Fruit fly (Drosophila melanogaster) whole organism, embryonic: ENCODE results near the gene Rpp14b.
A peak's percentile ranks its signal among the peaks of the same experiment; 100 is the strongest.

Experiments
- B-H1 ChIP-seq: fragments of 200-800 bp; sonication (Bioruptor generic); IDR thresholded peaks from 3 replicates; pipeline ENCODE4 v1.3.6; 2022; ENCODE audit warnings: missing biosample characterization, missing genetic modification characterization
- CG1024 ChIP-seq: fragments of 200-800 bp; sonication (Bioruptor generic); IDR thresholded peaks from 2 replicates; pipeline ENCODE4 v1.3.6; 2022; ENCODE audit warnings: missing biosample characterization, missing genetic modification characterization
- CG10274 ChIP-seq: fragments of 200-800 bp; sonication (Bioruptor generic); optimal IDR thresholded peaks from 3 replicates; lab custom pipeline; 2017; ENCODE audit warnings: missing biosample characterization, mild to moderate bottlenecking, missing genetic modification characterization
- CG10959 ChIP-seq: fragments of 200-800 bp; sonication (Bioruptor generic); IDR thresholded peaks from 2 replicates; pipeline ENCODE4 v1.3.6; 2022; ENCODE audit warnings: missing biosample characterization, missing genetic modification characterization
- CG10979 ChIP-seq: fragments of 200-800 bp; sonication (Bioruptor generic); optimal IDR thresholded peaks from 2 replicates; lab custom pipeline; 2018; ENCODE audit warnings: missing biosample characterization, mild to moderate bottlenecking, missing genetic modification characterization, moderate library complexity
- CG12219 ChIP-seq: fragments of 200-800 bp; sonication (Bioruptor generic); optimal IDR thresholded peaks from 3 replicates; lab custom pipeline; 2018; ENCODE audit warnings: missing biosample characterization, mild to moderate bottlenecking, missing genetic modification characterization
- CG13123 ChIP-seq: fragments of 200-800 bp; sonication (Bioruptor generic); optimal IDR thresholded peaks from 2 replicates; lab custom pipeline; 2016; ENCODE audit warnings: missing biosample characterization, missing genetic modification characterization
- CG14860 ChIP-seq: fragments of 200-800 bp; sonication (Bioruptor generic); IDR thresholded peaks from 3 replicates; pipeline ENCODE4 v1.3.6; 2022; ENCODE audit warnings: missing biosample characterization, missing genetic modification characterization; ENCODE audit not compliant: partially characterized antibody
- CG15601 ChIP-seq: fragments of 200-800 bp; sonication (Bioruptor generic); optimal IDR thresholded peaks from 3 replicates; lab custom pipeline; 2019; ENCODE audit warnings: missing biosample characterization, mild to moderate bottlenecking, missing genetic modification characterization, moderate library complexity
- CG1602 ChIP-seq: fragments of 200-800 bp; sonication (Bioruptor generic); optimal IDR thresholded peaks from 3 replicates; lab custom pipeline; 2016; ENCODE audit warnings: missing biosample characterization, missing genetic modification characterization
- CG18619 ChIP-seq: fragments of 200-800 bp; sonication (Bioruptor generic); optimal IDR thresholded peaks from 3 replicates; lab custom pipeline; 2017; ENCODE audit warnings: missing biosample characterization, mild to moderate bottlenecking, missing genetic modification characterization
- CG2199 ChIP-seq: fragments of 200-800 bp; sonication (Bioruptor generic); IDR thresholded peaks from 3 replicates; pipeline ENCODE4 v1.3.6; 2022; ENCODE audit warnings: missing biosample characterization, missing genetic modification characterization
- CG31441 ChIP-seq: fragments of 200-800 bp; sonication (Bioruptor generic); IDR thresholded peaks from 2 replicates; pipeline ENCODE4 v1.3.6; 2022; ENCODE audit warnings: missing biosample characterization, missing genetic modification characterization
- CG6854 ChIP-seq: fragments of 200-800 bp; sonication (Bioruptor generic); optimal IDR thresholded peaks from 3 replicates; lab custom pipeline; 2017; ENCODE audit warnings: missing biosample characterization, mild to moderate bottlenecking, missing genetic modification characterization
- CG8281 ChIP-seq: fragments of 200-800 bp; sonication (Bioruptor generic); optimal IDR thresholded peaks from 2 replicates; lab custom pipeline; 2018; ENCODE audit warnings: missing biosample characterization, mild to moderate bottlenecking, missing genetic modification characterization, moderate library complexity
- CG8359 ChIP-seq: fragments of 200-800 bp; sonication (Bioruptor generic); optimal IDR thresholded peaks from 2 replicates; lab custom pipeline; 2017; ENCODE audit warnings: missing biosample characterization, mild to moderate bottlenecking, missing genetic modification characterization, borderline replicate concordance
- CG9932 ChIP-seq: fragments of 200-800 bp; sonication (Bioruptor generic); IDR thresholded peaks from 2 replicates; pipeline ENCODE4 v1.3.6; 2022; ENCODE audit warnings: missing biosample characterization, missing genetic modification characterization
- Doc2 ChIP-seq: fragments of 200-800 bp; sonication (Bioruptor generic); IDR thresholded peaks from 2 replicates; pipeline ENCODE4 v1.3.6; 2022; ENCODE audit warnings: missing biosample characterization, missing genetic modification characterization
- Fer3 ChIP-seq: fragments of 200-800 bp; sonication (Bioruptor generic); optimal IDR thresholded peaks from 2 replicates; lab custom pipeline; 2018; ENCODE audit warnings: missing biosample characterization, mild to moderate bottlenecking, missing genetic modification characterization, moderate library complexity
- H15 ChIP-seq: fragments of 200-800 bp; sonication (Bioruptor generic); IDR thresholded peaks from 3 replicates; pipeline ENCODE4 v1.3.6; 2022; ENCODE audit warnings: missing biosample characterization, missing genetic modification characterization
- HLH4C ChIP-seq: fragments of 200-800 bp; sonication (Bioruptor generic); IDR thresholded peaks from 3 replicates; pipeline ENCODE4 v1.3.6; 2022; ENCODE audit warnings: missing biosample characterization, missing genetic modification characterization; ENCODE audit not compliant: partially characterized antibody
- Hand ChIP-seq: fragments of 200-800 bp; sonication (Bioruptor generic); optimal IDR thresholded peaks from 2 replicates; lab custom pipeline; 2017; ENCODE audit warnings: mild to moderate bottlenecking, missing biosample characterization, missing genetic modification reagents, missing genetic modification characterization
- HmgD ChIP-seq: fragments of 200-800 bp; sonication (Bioruptor generic); optimal IDR thresholded peaks from 3 replicates; lab custom pipeline; 2016; ENCODE audit warnings: missing biosample characterization, missing genetic modification characterization
- HmgZ ChIP-seq: fragments of 200-800 bp; sonication (Bioruptor generic); optimal IDR thresholded peaks from 2 replicates; lab custom pipeline; 2018; ENCODE audit warnings: missing biosample characterization, mild to moderate bottlenecking, missing genetic modification characterization
- Nf-YA ChIP-seq: fragments of 200-800 bp; sonication (Bioruptor generic); IDR thresholded peaks from 2 replicates; pipeline ENCODE4 v1.3.6; 2022; ENCODE audit warnings: missing biosample characterization, missing genetic modification characterization
- Ssrp ChIP-seq: fragments of 200-800 bp; sonication (Bioruptor generic); optimal IDR thresholded peaks from 2 replicates; lab custom pipeline; 2018; ENCODE audit warnings: missing biosample characterization, mild to moderate bottlenecking, missing genetic modification characterization, moderate library complexity
- amos ChIP-seq: fragments of 200-800 bp; sonication (Bioruptor generic); IDR thresholded peaks from 2 replicates; pipeline ENCODE4 v1.3.6; 2022; ENCODE audit warnings: missing biosample characterization, missing genetic modification characterization; ENCODE audit not compliant: partially characterized antibody
- bab2 ChIP-seq: fragments of 200-800 bp; sonication (Bioruptor generic); optimal IDR thresholded peaks from 2 replicates; lab custom pipeline; 2016; ENCODE audit warnings: missing biosample characterization, missing genetic modification characterization
- bbx ChIP-seq: fragments of 200-800 bp; sonication (Bioruptor generic); IDR thresholded peaks from 2 replicates; pipeline ENCODE4 v1.3.6; 2022; ENCODE audit warnings: missing biosample characterization, missing genetic modification characterization; ENCODE audit not compliant: partially characterized antibody
- crol ChIP-seq: fragments of 200-800 bp; sonication (Bioruptor generic); IDR thresholded peaks from 2 replicates; pipeline ENCODE4 v1.3.6; 2022; ENCODE audit warnings: missing biosample characterization, missing genetic modification characterization
- cwo ChIP-seq: fragments of 200-800 bp; sonication (Bioruptor generic); optimal IDR thresholded peaks from 3 replicates; lab custom pipeline; 2017; ENCODE audit warnings: missing biosample characterization, missing genetic modification characterization, mild to moderate bottlenecking, moderate library complexity, missing genetic modification reagents
- eve ChIP-seq, 2 experiments: fragments of >200 bp; optimal IDR thresholded peaks; 2 replicates each; lab custom pipeline; 2017; ENCODE audit warnings: missing biosample characterization in 2 of 2, missing genetic modification characterization in 2 of 2
- fd64A ChIP-seq: fragments of 200-800 bp; sonication (Bioruptor generic); optimal IDR thresholded peaks from 3 replicates; lab custom pipeline; 2018; ENCODE audit warnings: missing biosample characterization, mild to moderate bottlenecking, missing genetic modification characterization
- fru ChIP-seq: fragments of >200 bp; optimal IDR thresholded peaks from 2 replicates; lab custom pipeline; 2017
- fu2 ChIP-seq: fragments of 200-800 bp; sonication (Bioruptor generic); optimal IDR thresholded peaks from 2 replicates; lab custom pipeline; 2016; ENCODE audit warnings: missing biosample characterization, missing genetic modification characterization
- ham ChIP-seq: fragments of 200-800 bp; sonication (Bioruptor generic); IDR thresholded peaks from 2 replicates; pipeline ENCODE4 v1.3.6; 2022; ENCODE audit warnings: missing biosample characterization, missing genetic modification characterization
- ind ChIP-seq: fragments of 200-800 bp; sonication (Bioruptor generic); optimal IDR thresholded peaks from 3 replicates; lab custom pipeline; 2016; ENCODE audit warnings: missing biosample characterization, missing genetic modification characterization
- jigr1 ChIP-seq: fragments of 200-800 bp; sonication (Bioruptor generic); IDR thresholded peaks from 3 replicates; pipeline ENCODE4 v1.3.6; 2022; ENCODE audit warnings: missing biosample characterization, missing genetic modification characterization
- lola ChIP-seq, 3 experiments: fragments of >200 bp in 2 of 3; fragments of 200-800 bp in 1 of 3; sonication (Bioruptor generic) in 1 of 3; optimal IDR thresholded peaks; 2 replicates each; lab custom pipeline; 2017 to 2019; ENCODE audit warnings: missing biosample characterization in 3 of 3, missing genetic modification characterization in 3 of 3, mild to moderate bottlenecking in 1 of 3, moderate library complexity in 1 of 3
- mam ChIP-seq: fragments of 200-800 bp; sonication (Bioruptor generic); optimal IDR thresholded peaks from 3 replicates; lab custom pipeline; 2016; ENCODE audit warnings: missing biosample characterization, missing genetic modification characterization
- otp ChIP-seq: fragments of 200-800 bp; sonication (Bioruptor generic); IDR thresholded peaks from 3 replicates; pipeline ENCODE4, ENCODE4 v1.3.6; 2022; ENCODE audit warnings: missing biosample characterization, missing genetic modification characterization
- schlank ChIP-seq: fragments of 200-800 bp; sonication (Bioruptor generic); optimal IDR thresholded peaks from 2 replicates; lab custom pipeline; 2018; ENCODE audit warnings: missing biosample characterization, mild to moderate bottlenecking, missing genetic modification characterization
- sd ChIP-seq: fragments of 200-800 bp; sonication (Bioruptor generic); optimal IDR thresholded peaks from 3 replicates; lab custom pipeline; 2018; ENCODE audit warnings: missing biosample characterization, mild to moderate bottlenecking, missing genetic modification characterization, moderate library complexity
- sna ChIP-seq: fragments of 200-800 bp; sonication (Bioruptor generic); IDR thresholded peaks from 2 replicates; pipeline ENCODE4 v1.3.6; 2022; ENCODE audit warnings: missing biosample characterization, missing genetic modification characterization; ENCODE audit not compliant: partially characterized antibody
- sr ChIP-seq: fragments of 200-800 bp; sonication (Bioruptor generic); IDR thresholded peaks from 3 replicates; pipeline ENCODE4 v1.3.6; 2022; ENCODE audit warnings: missing biosample characterization, missing genetic modification characterization
- tna ChIP-seq: fragments of 200-800 bp; sonication (Bioruptor generic); IDR thresholded peaks from 2 replicates; pipeline ENCODE4 v1.3.6; 2022; ENCODE audit warnings: missing biosample characterization, missing genetic modification characterization; ENCODE audit not compliant: partially characterized antibody
- unpg ChIP-seq: fragments of 200-800 bp; sonication (Bioruptor generic); optimal IDR thresholded peaks from 3 replicates; lab custom pipeline; 2018; ENCODE audit warnings: missing biosample characterization, mild to moderate bottlenecking, missing genetic modification characterization, moderate library complexity
- zen2 ChIP-seq: fragments of 200-800 bp; sonication (Bioruptor generic); IDR thresholded peaks from 3 replicates; pipeline ENCODE4 v1.3.6; 2022; ENCODE audit warnings: missing biosample characterization, missing genetic modification characterization; ENCODE audit not compliant: partially characterized antibody

Gene Rpp14b

dm6 chr3R:30043139-30043744 lies 12.5 kb upstream of the Rpp14b start, which contains the start of gene Sry-delta (continued):
- peak; percentile 45 for TF ChIP-seq B-H1 (GFP tag; lab: Robert Waterston, UW)
- peak; percentile 54; the same call in 1 of the 3 replicates for TF ChIP-seq HLH4C
- TF ChIP-seq CG10274 (GFP tag; lab: Kevin White, UChicago): peak; percentile 27
- peak; percentile 61; the same call in 1 of the 3 replicates for TF ChIP-seq H15 (GFP tag; lab: Robert Waterston, UW)
- no peak for TF ChIP-seq sd (tag; lab: Kevin White, UChicago)
- TF ChIP-seq mam: peak; percentile 94
- peak; percentile 90 for TF ChIP-seq HmgZ (tag; lab: Kevin White, UChicago)
- no peak for TF ChIP-seq CG8281 (tag; lab: Kevin White, UChicago)
- TF ChIP-seq bbx (GFP tag; lab: Robert Waterston, UW): peak; percentile 77
- TF ChIP-seq Doc2: no peak
- peak; percentile 88 for TF ChIP-seq ind (GFP tag; lab: Kevin White, UChicago)
- TF ChIP-seq jigr1 (GFP tag; lab: Robert Waterston, UW): no peak; the same call in 2 of the 3 replicates
- peak; percentile 23 for TF ChIP-seq CG12219 (GFP tag; lab: Kevin White, UChicago)
- TF ChIP-seq eve (GFP tag; optimal IDR thresholded peaks at IDR 0.05; lab: Kevin White, UChicago): no peak
- peak; percentile 81 for TF ChIP-seq amos
- TF ChIP-seq CG2199 (GFP tag; lab: Robert Waterston, UW): peak; percentile 60; the same call in 1 of the 3 replicates
- peak; percentile 62; the same call in 1 of the 2 replicates for TF ChIP-seq Nf-YA (GFP tag; lab: Robert Waterston, UW)
- peak; percentile 84 for TF ChIP-seq bab2 (GFP tag; lab: Kevin White, UChicago)
- TF ChIP-seq lola (GFP tag; optimal IDR thresholded peaks at IDR 0.05; lab: Kevin White, UChicago): peak in 1 of 3 experiments; percentile 34
- TF ChIP-seq tna (GFP tag; lab: Robert Waterston, UW): no peak; the same call in 1 of the 2 replicates
- peak; percentile 81 for TF ChIP-seq sna (GFP tag; lab: Robert Waterston, UW)
- TF ChIP-seq sr: peak; percentile 59; the same call in 2 of the 3 replicates
- TF ChIP-seq CG31441: no peak; the same call in 1 of the 2 replicates
- TF ChIP-seq CG14860 (GFP tag; lab: Robert Waterston, UW): peak; percentile 59; the same call in 2 of the 3 replicates
- TF ChIP-seq Fer3 (tag; lab: Kevin White, UChicago): peak; percentile 75
- TF ChIP-seq cwo (GFP tag; lab: Kevin White, UChicago): no peak
- peak; percentile 40 for TF ChIP-seq Ssrp (tag; lab: Kevin White, UChicago)
- no peak for TF ChIP-seq CG6854
- TF ChIP-seq CG10959 (GFP tag; lab: Robert Waterston, UW): no peak
- TF ChIP-seq fd64A (GFP tag; lab: Kevin White, UChicago): no peak
- peak; percentile 74 for TF ChIP-seq CG1602
- TF ChIP-seq fu2 (GFP tag; lab: Kevin White, UChicago): peak; percentile 81
- TF ChIP-seq fru (lab: Kevin White, UChicago): no peak
- TF ChIP-seq CG10979 (tag; lab: Kevin White, UChicago): peak; percentile 59
- TF ChIP-seq ham: no peak; the same call in 1 of the 2 replicates
- TF ChIP-seq CG13123 (GFP tag; lab: Kevin White, UChicago): peak; percentile 40
- no peak for TF ChIP-seq CG8359 (GFP tag; lab: Kevin White, UChicago)
- peak; percentile 62 for TF ChIP-seq CG18619 (GFP tag; lab: Kevin White, UChicago)
- TF ChIP-seq CG15601 (tag; lab: Kevin White, UChicago): peak; percentile 78
- TF ChIP-seq Hand (GFP tag; lab: Kevin White, UChicago): no peak
- TF ChIP-seq otp (GFP tag; lab: Robert Waterston, UW): peak; percentile 80
- no peak; the same call in 2 of the 3 replicates for TF ChIP-seq zen2 (GFP tag; lab: Robert Waterston, UW)
- peak; percentile 56 for TF ChIP-seq schlank (tag; lab: Kevin White, UChicago)
- peak; percentile 68 for TF ChIP-seq unpg (GFP tag; lab: Kevin White, UChicago)
- TF ChIP-seq CG1024 (GFP tag; lab: Robert Waterston, UW): peak; percentile 85
- TF ChIP-seq HmgD (GFP tag; lab: Kevin White, UChicago): peak; percentile 96
- TF ChIP-seq CG9932: peak; percentile 96
- TF ChIP-seq crol (GFP tag; lab: Robert Waterston, UW): no peak
